Worm (Caenorhabditis elegans) whole organism, L4/young adult: ENCODE measurements around the gene gna-1.

Experiments used
- W03F9.2 ChIP-seq: fragments of 150-350 bp; optimal IDR thresholded peaks from 2 replicates; lab custom pipeline; 2014; ENCODE audit warnings: missing biosample characterization, missing genetic modification characterization
- dao-5 ChIP-seq: sonication (generic microtip); optimal IDR thresholded peaks from 2 replicates; lab custom pipeline; 2016; ENCODE audit warnings: missing genotype, missing genetic modification characterization, moderate library complexity, missing compliant biosample characterization
- him-1 ChIP-seq: sonication (generic microtip); optimal IDR thresholded peaks from 2 replicates; lab custom pipeline; 2016; ENCODE audit warnings: missing genotype, missing genetic modification reagents, missing genetic modification characterization, missing compliant biosample characterization

DNA sequence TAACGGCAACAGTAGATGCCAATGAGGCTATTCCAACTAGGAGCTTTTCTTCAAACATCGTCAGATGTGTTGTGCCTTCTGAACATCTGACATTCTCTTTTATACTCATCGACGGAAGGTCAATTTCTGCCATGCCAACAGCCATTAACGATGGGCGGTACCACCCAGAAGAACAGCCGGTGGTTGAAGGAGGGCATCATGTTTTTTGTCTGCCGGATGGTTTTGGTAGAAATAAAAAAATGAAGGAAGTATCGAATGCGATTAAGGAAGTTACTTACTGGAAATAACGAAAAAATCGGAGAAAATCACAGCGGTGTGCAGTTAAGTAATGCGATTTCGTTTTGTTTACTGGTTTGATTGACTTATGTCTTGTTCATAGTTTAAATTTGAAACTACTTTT, 25.4 kb downstream of the gna-1 start, which contains the start of gene col-150:
- TF ChIP-seq him-1 (tag; lab: Kevin White, UChicago), result no peak
- TF ChIP-seq dao-5 (tag; lab: Kevin White, UChicago), result no peak
- TF ChIP-seq W03F9.2 (tag; lab: Kevin White, UChicago), result no peak
